Fruit fly (Drosophila melanogaster) whole organism, prepupa: ENCODE results near the gene Syx13.

Source experiments
- CG31627 ChIP-seq: fragments of 200-800 bp; sonication (Bioruptor generic); optimal IDR thresholded peaks from 3 replicates; lab custom pipeline; 2016; ENCODE audit warnings: missing biosample characterization, missing genetic modification characterization
- CG32006 ChIP-seq: fragments of 200-800 bp; sonication (Bioruptor generic); optimal IDR thresholded peaks from 3 replicates; lab custom pipeline; 2017; ENCODE audit warnings: missing biosample characterization, mild to moderate bottlenecking, missing genetic modification characterization
- OdsH ChIP-seq: fragments of 200-800 bp; sonication (Bioruptor generic); optimal IDR thresholded peaks from 3 replicates; lab custom pipeline; 2016; ENCODE audit warnings: missing biosample characterization, missing genetic modification characterization

- TF ChIP-seq CG31627 (GFP tag; lab: Kevin White, UChicago): peak; percentile 5
- TF ChIP-seq CG32006: peak; percentile 59
- peak; percentile 25 for TF ChIP-seq OdsH (GFP tag; lab: Kevin White, UChicago)
These were observed 11.9 kb upstream of the Syx13 start for dm6 chr3L:13032085-13032914.
